Fruit fly (Drosophila melanogaster) whole organism, embryonic: ENCODE data around the gene CG33927.

ENCODE experiments used
- Atf-2 ChIP-seq: fragments of 200-800 bp; sonication (Bioruptor generic); optimal IDR thresholded peaks from 2 replicates; lab custom pipeline; 2016; ENCODE audit warnings: missing biosample characterization, missing genetic modification characterization
- Atf6 ChIP-seq: fragments of 200-800 bp; sonication (Bioruptor generic); IDR thresholded peaks from 2 replicates; pipeline ENCODE4 v1.3.6; 2022; ENCODE audit warnings: missing biosample characterization, missing genetic modification characterization
- B-H2 ChIP-seq: fragments of 200-800 bp; sonication (Bioruptor generic); optimal IDR thresholded peaks from 2 replicates; lab custom pipeline; 2018; ENCODE audit warnings: missing biosample characterization, mild to moderate bottlenecking, missing genetic modification characterization
- Blimp-1 ChIP-seq: fragments of 200-800 bp; sonication (Bioruptor generic); optimal IDR thresholded peaks from 3 replicates; lab custom pipeline; 2018; ENCODE audit warnings: missing biosample characterization, missing genetic modification characterization, mild to moderate bottlenecking, moderate library complexity, missing genetic modification reagents
- BtbVII ChIP-seq: fragments of 200-800 bp; sonication (Bioruptor generic); optimal IDR thresholded peaks from 3 replicates; lab custom pipeline; 2017; ENCODE audit warnings: missing biosample characterization, mild to moderate bottlenecking, missing genetic modification characterization
- CG10147 ChIP-seq: fragments of 200-800 bp; sonication (Bioruptor generic); optimal IDR thresholded peaks from 2 replicates; lab custom pipeline; 2019; ENCODE audit warnings: missing biosample characterization, mild to moderate bottlenecking, missing genetic modification characterization, moderate library complexity
- CG10274 ChIP-seq: fragments of 200-800 bp; sonication (Bioruptor generic); optimal IDR thresholded peaks from 3 replicates; lab custom pipeline; 2017; ENCODE audit warnings: missing biosample characterization, mild to moderate bottlenecking, missing genetic modification characterization
- CG10462 ChIP-seq: fragments of 200-800 bp; sonication (Bioruptor generic); optimal IDR thresholded peaks from 2 replicates; lab custom pipeline; 2016; ENCODE audit warnings: missing biosample characterization, missing genetic modification characterization
- CG11696 ChIP-seq: fragments of 200-800 bp; sonication (Bioruptor generic); IDR thresholded peaks from 2 replicates; pipeline ENCODE4 v1.3.6; 2022; ENCODE audit warnings: missing biosample characterization, missing genetic modification characterization
- CG13424 ChIP-seq: fragments of 200-800 bp; sonication (Bioruptor generic); optimal IDR thresholded peaks from 2 replicates; lab custom pipeline; 2019; ENCODE audit warnings: missing biosample characterization, mild to moderate bottlenecking, missing genetic modification characterization, moderate library complexity
- CG14710 ChIP-seq: fragments of 200-800 bp; sonication (Bioruptor generic); optimal IDR thresholded peaks from 3 replicates; lab custom pipeline; 2019; ENCODE audit warnings: missing biosample characterization, mild to moderate bottlenecking, missing genetic modification characterization, moderate library complexity
- CG16779 ChIP-seq: fragments of 200-800 bp; sonication (Bioruptor generic); IDR thresholded peaks from 2 replicates; pipeline ENCODE4 v1.3.6; 2022; ENCODE audit warnings: missing biosample characterization, missing genetic modification characterization
- CG17186 ChIP-seq: fragments of 200-800 bp; sonication (Bioruptor generic); optimal IDR thresholded peaks from 3 replicates; lab custom pipeline; 2017; ENCODE audit warnings: missing biosample characterization, missing genetic modification reagents, missing genetic modification characterization
- CG17328 ChIP-seq: fragments of 200-800 bp; sonication (Bioruptor generic); IDR thresholded peaks from 2 replicates; pipeline ENCODE4 v1.3.6; 2022; ENCODE audit warnings: missing biosample characterization, missing genetic modification characterization
- CG17359 ChIP-seq: fragments of 200-800 bp; sonication (Bioruptor generic); optimal IDR thresholded peaks from 3 replicates; lab custom pipeline; 2018; ENCODE audit warnings: missing biosample characterization, mild to moderate bottlenecking, missing genetic modification characterization, moderate library complexity
- CG3065 ChIP-seq: fragments of 200-800 bp; sonication (Bioruptor generic); optimal IDR thresholded peaks from 2 replicates; lab custom pipeline; 2016; ENCODE audit warnings: missing biosample characterization, missing genetic modification characterization
- CG34422 ChIP-seq: fragments of 200-800 bp; sonication (Bioruptor generic); IDR thresholded peaks from 3 replicates; pipeline ENCODE4 v1.3.6; 2022; ENCODE audit warnings: missing biosample characterization, missing genetic modification characterization
- CG6175 ChIP-seq: fragments of 200-800 bp; sonication (Bioruptor generic); IDR thresholded peaks from 3 replicates; pipeline ENCODE4 v1.3.6; 2022; ENCODE audit warnings: missing biosample characterization, missing genetic modification characterization
- CG7745 ChIP-seq: fragments of 200-800 bp; sonication (Bioruptor generic); optimal IDR thresholded peaks from 2 replicates; lab custom pipeline; 2018; ENCODE audit warnings: missing biosample characterization, mild to moderate bottlenecking, missing genetic modification characterization, moderate library complexity
- CTCF ChIP-seq: fragments of 200-800 bp; sonication (Bioruptor generic); optimal IDR thresholded peaks from 2 replicates; lab custom pipeline; 2017; ENCODE audit warnings: missing biosample characterization, mild to moderate bottlenecking, missing genetic modification characterization, moderate library complexity
- CrebB ChIP-seq: fragments of 200-800 bp; sonication (Bioruptor generic); optimal IDR thresholded peaks from 3 replicates; lab custom pipeline; 2018; ENCODE audit warnings: missing biosample characterization, mild to moderate bottlenecking, missing genetic modification characterization
- D19A ChIP-seq: fragments of 200-800 bp; optimal IDR thresholded peaks from 3 replicates; lab custom pipeline; 2019; ENCODE audit warnings: missing biosample characterization, mild to moderate bottlenecking, missing genetic modification characterization, moderate library complexity
- Dll ChIP-seq: fragments of 200-800 bp; sonication (Bioruptor generic); IDR thresholded peaks from 4 replicates; pipeline ENCODE4 v1.3.6; 2022; ENCODE audit warnings: missing biosample characterization, missing genetic modification characterization; ENCODE audit not compliant: partially characterized antibody
- Doc2 ChIP-seq: fragments of 200-800 bp; sonication (Bioruptor generic); IDR thresholded peaks from 2 replicates; pipeline ENCODE4 v1.3.6; 2022; ENCODE audit warnings: missing biosample characterization, missing genetic modification characterization
- Dref ChIP-seq: fragments of 200-800 bp; sonication (Bioruptor generic); IDR thresholded peaks from 2 replicates; pipeline ENCODE4 v1.3.6; 2022; ENCODE audit warnings: missing biosample characterization, missing genetic modification characterization
- HHEX ChIP-seq: fragments of 200-800 bp; sonication (Bioruptor generic); optimal IDR thresholded peaks from 3 replicates; lab custom pipeline; 2017; ENCODE audit warnings: missing biosample characterization, mild to moderate bottlenecking, missing genetic modification characterization, missing genetic modification reagents
- Hr3 ChIP-seq: fragments of 200-800 bp; sonication (Bioruptor generic); optimal IDR thresholded peaks from 3 replicates; lab custom pipeline; 2016; ENCODE audit warnings: missing biosample characterization, missing genetic modification characterization
- Lhr ChIP-seq: fragments of 200-800 bp; sonication (Bioruptor generic); optimal IDR thresholded peaks from 3 replicates; lab custom pipeline; 2017; ENCODE audit warnings: mild to moderate bottlenecking, missing biosample characterization, missing genetic modification reagents, missing genetic modification characterization
- Lim3 ChIP-seq: fragments of 200-800 bp; sonication (Bioruptor generic); IDR thresholded peaks from 2 replicates; pipeline ENCODE4 v1.3.6; 2022; ENCODE audit warnings: missing biosample characterization, missing genetic modification characterization
- MESR4 ChIP-seq: fragments of 200-800 bp; sonication (Bioruptor generic); optimal IDR thresholded peaks from 2 replicates; lab custom pipeline; 2018; ENCODE audit warnings: missing biosample characterization, mild to moderate bottlenecking, missing genetic modification characterization, moderate library complexity
- Pdp1 ChIP-seq, 2 experiments: fragments of 200-800 bp; sonication (Bioruptor generic); optimal IDR thresholded peaks; 3 replicates each; lab custom pipeline; 2016; ENCODE audit warnings: missing biosample characterization in 2 of 2, missing genetic modification characterization in 2 of 2, mild to moderate bottlenecking in 1 of 2, moderate library complexity in 1 of 2
- Rx ChIP-seq: fragments of 200-800 bp; sonication (Bioruptor generic); IDR thresholded peaks from 2 replicates; pipeline ENCODE4 v1.3.6; 2022; ENCODE audit warnings: missing biosample characterization, missing genetic modification characterization
- Scr ChIP-seq: fragments of 200-800 bp; sonication (Bioruptor generic); IDR thresholded peaks from 2 replicates; pipeline ENCODE4 v1.3.6; 2022; ENCODE audit warnings: missing biosample characterization, missing genetic modification characterization; ENCODE audit not compliant: partially characterized antibody
- Six4 ChIP-seq: fragments of 200-800 bp; sonication (Bioruptor generic); optimal IDR thresholded peaks from 2 replicates; lab custom pipeline; 2016; ENCODE audit warnings: missing biosample characterization, missing genetic modification characterization
- Sox100B ChIP-seq: fragments of 200-800 bp; sonication (Bioruptor generic); optimal IDR thresholded peaks from 3 replicates; lab custom pipeline; 2018; ENCODE audit warnings: missing biosample characterization, mild to moderate bottlenecking, missing genetic modification characterization
- Sry-δ ChIP-seq: fragments of 200-800 bp; sonication (Bioruptor generic); optimal IDR thresholded peaks from 2 replicates; lab custom pipeline; 2016; ENCODE audit warnings: missing biosample characterization, missing genetic modification characterization
- bab2 ChIP-seq: fragments of 200-800 bp; sonication (Bioruptor generic); optimal IDR thresholded peaks from 2 replicates; lab custom pipeline; 2016; ENCODE audit warnings: missing biosample characterization, missing genetic modification characterization
- dan ChIP-seq: fragments of 200-800 bp; sonication (Bioruptor generic); IDR thresholded peaks from 2 replicates; pipeline ENCODE4 v1.3.6; 2022; ENCODE audit warnings: missing biosample characterization, missing genetic modification characterization
- dm ChIP-seq: fragments of 200-800 bp; sonication (Bioruptor generic); optimal IDR thresholded peaks from 3 replicates; lab custom pipeline; 2016; ENCODE audit warnings: missing biosample characterization, missing genetic modification characterization
- gfzf ChIP-seq: fragments of 200-800 bp; sonication (Bioruptor generic); optimal IDR thresholded peaks from 2 replicates; lab custom pipeline; 2016; ENCODE audit warnings: missing biosample characterization, mild to moderate bottlenecking, missing genetic modification characterization, moderate library complexity
- grn ChIP-seq: fragments of 200-800 bp; sonication (Bioruptor generic); optimal IDR thresholded peaks from 3 replicates; lab custom pipeline; 2017; ENCODE audit warnings: missing biosample characterization, missing genetic modification characterization
- gsb ChIP-seq: fragments of 200-800 bp; sonication (Bioruptor generic); IDR thresholded peaks from 2 replicates; pipeline ENCODE4 v1.3.6; 2022; ENCODE audit warnings: missing biosample characterization, missing genetic modification characterization
- h ChIP-seq: fragments of >200 bp; optimal IDR thresholded peaks from 2 replicates; lab custom pipeline; 2017
- lmd ChIP-seq: fragments of 200-800 bp; sonication (Bioruptor generic); IDR thresholded peaks from 2 replicates; pipeline ENCODE4 v1.3.6; 2022; ENCODE audit warnings: missing biosample characterization, missing genetic modification characterization
- prd ChIP-seq, 3 experiments: fragments of >200 bp in 2 of 3; fragments of 200-800 bp in 1 of 3; sonication (Bioruptor generic) in 1 of 3; optimal IDR thresholded peaks in 2 of 3; IDR thresholded peaks in 1 of 3; 2 replicates in 2 of 3; 3 replicates in 1 of 3; pipeline versions ENCODE4 v1.3.6 to Lab custom; 2017 to 2022; ENCODE audit warnings: missing biosample characterization in 1 of 3, missing genetic modification characterization in 1 of 3
- run ChIP-seq: fragments of 200-800 bp; sonication (Bioruptor generic); optimal IDR thresholded peaks from 3 replicates; lab custom pipeline; 2018; ENCODE audit warnings: missing biosample characterization, mild to moderate bottlenecking, missing genetic modification characterization
- scrt ChIP-seq: fragments of 200-800 bp; sonication (Bioruptor generic); optimal IDR thresholded peaks from 2 replicates; lab custom pipeline; 2018; ENCODE audit warnings: missing biosample characterization, mild to moderate bottlenecking, missing genetic modification characterization, moderate library complexity
- shn ChIP-seq: fragments of 200-800 bp; sonication (Bioruptor generic); optimal IDR thresholded peaks from 3 replicates; lab custom pipeline; 2016; ENCODE audit warnings: missing biosample characterization, missing genetic modification characterization
- slp2 ChIP-seq: fragments of 200-800 bp; sonication (Bioruptor generic); optimal IDR thresholded peaks from 2 replicates; lab custom pipeline; 2016; ENCODE audit warnings: missing biosample characterization, missing genetic modification characterization
- vvl ChIP-seq: fragments of 200-800 bp; sonication (Bioruptor generic); IDR thresholded peaks from 2 replicates; pipeline ENCODE4 v1.3.6; 2022; ENCODE audit warnings: missing biosample characterization, missing genetic modification characterization
- wor ChIP-seq: fragments of 200-800 bp; sonication (Bioruptor generic); IDR thresholded peaks from 2 replicates; pipeline ENCODE4 v1.3.6; 2022; ENCODE audit warnings: missing biosample characterization, missing genetic modification characterization

CG33927 gene

DNA sequence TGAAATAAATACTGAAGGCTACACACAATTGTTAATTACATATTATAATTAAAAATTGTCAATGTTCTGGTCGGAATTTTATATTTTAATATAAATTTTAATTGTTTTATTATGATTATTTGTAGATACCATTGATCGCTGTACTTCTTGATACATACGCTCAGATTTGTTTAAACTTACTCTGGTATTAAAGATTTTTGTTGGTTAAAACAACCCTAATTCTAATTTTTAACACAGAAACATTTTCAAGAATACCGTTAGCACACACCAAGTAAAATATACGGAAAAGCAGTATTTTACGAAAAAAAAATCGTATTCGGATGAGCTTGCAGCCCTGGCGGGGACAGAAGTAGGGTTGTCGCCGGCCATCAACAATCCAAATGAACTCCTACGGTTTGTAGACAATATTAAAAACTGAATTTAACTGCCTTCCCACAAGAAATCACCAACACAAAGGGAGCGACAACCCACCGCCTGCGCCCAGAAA lies 48.7 kb downstream of the CG33927 start, which contains the start of the genes CG9775, MED31 and slx1 (continued):
- TF ChIP-seq Dll (GFP tag; lab: Robert Waterston, UW) (no peak), vvl (GFP tag; lab: Robert Waterston, UW) (peak; percentile 74), CG3065 (peak; percentile 22), dan (GFP tag; lab: Robert Waterston, UW) (no peak), CG13424 (tag; lab: Kevin White, UChicago) (peak; percentile 82), B-H2 (GFP tag; lab: Kevin White, UChicago) (peak; percentile 50), grn (GFP tag; lab: Kevin White, UChicago) (no peak), HHEX (peak; percentile 59), Hr3 (peak; percentile 82), MESR4 (GFP tag; lab: Kevin White, UChicago) (peak; percentile 31), bab2 (GFP tag; lab: Kevin White, UChicago) (peak; percentile 26), scrt (GFP tag; lab: Kevin White, UChicago) (peak; percentile 48), CG34422 (GFP tag; lab: Robert Waterston, UW) (peak; percentile 68), Dref (GFP tag; lab: Robert Waterston, UW) (no peak), slp2 (no peak), CG6175 (GFP tag; lab: Robert Waterston, UW) (no peak), Doc2 (GFP tag; lab: Robert Waterston, UW) (no peak), h (lab: Kevin White, UChicago) (no peak), run (tag; lab: Kevin White, UChicago) (peak; percentile 48), Scr (GFP tag; lab: Robert Waterston, UW) (0 out of 2 replicates have a peak, but pooled peaks have one; percentile 28), CG11696 (GFP tag; lab: Robert Waterston, UW) (peak; percentile 61), CG16779 (GFP tag; lab: Robert Waterston, UW) (no peak), CG7745 (tag; lab: Kevin White, UChicago) (no peak), prd (optimal IDR thresholded peaks at IDR 0.05; lab: Kevin White, UChicago) (no peak), prd (GFP tag; IDR thresholded peaks at IDR 0.05; lab: Robert Waterston, UW) (peak; percentile 76; the same call in 2 of the 3 replicates), Lim3 (GFP tag; lab: Robert Waterston, UW) (no peak), Lhr (GFP tag; lab: Kevin White, UChicago) (peak; percentile 16), CG17186 (GFP tag; lab: Kevin White, UChicago) (peak; percentile 48), CG17359 (tag; lab: Kevin White, UChicago) (peak; percentile 80), CG14710 (tag; lab: Kevin White, UChicago) (peak; percentile 87), gfzf (GFP tag; lab: Kevin White, UChicago) (peak; percentile 55), dm (GFP tag; lab: Kevin White, UChicago) (peak; percentile 28), Atf-2 (GFP tag; lab: Kevin White, UChicago) (no peak), CG10274 (GFP tag; lab: Kevin White, UChicago) (no peak), Sox100B (GFP tag; lab: Kevin White, UChicago) (peak; percentile 74), BtbVII (GFP tag; lab: Kevin White, UChicago) (peak; percentile 69), Blimp-1 (GFP tag; lab: Kevin White, UChicago) (peak; percentile 71), CG17328 (peak; percentile 49; the same call in 1 of the 2 replicates), lmd (peak; percentile 75), CrebB (tag; lab: Kevin White, UChicago) (peak; percentile 21), gsb (GFP tag; lab: Robert Waterston, UW) (peak; percentile 44; the same call in 1 of the 2 replicates), CTCF (GFP tag; lab: Kevin White, UChicago) (peak; percentile 8), Sry-δ (GFP tag; lab: Kevin White, UChicago) (no peak), Pdp1 (GFP tag; optimal IDR thresholded peaks at IDR 0.05; lab: Kevin White, UChicago) (peak in 1 of 2 experiments; percentile 35), CG10147 (GFP tag; lab: Kevin White, UChicago) (peak; percentile 67), D19A (peak; percentile 73), shn (GFP tag; lab: Kevin White, UChicago) (peak; percentile 23), Rx (GFP tag; lab: Robert Waterston, UW) (peak; percentile 45), CG10462 (peak; percentile 51), Atf6 (GFP tag; lab: Robert Waterston, UW) (peak; percentile 64), Six4 (peak; percentile 47), wor (GFP tag; lab: Robert Waterston, UW) (peak; percentile 76)
